Fruit fly (Drosophila melanogaster) whole organism, embryonic: ENCODE measurements around the gene OtopLc.

Experiments used
- CG10654 ChIP-seq: fragments of 200-800 bp; sonication (Bioruptor generic); optimal IDR thresholded peaks from 2 replicates; lab custom pipeline; 2016; ENCODE audit warnings: missing biosample characterization, missing genetic modification characterization
- CG11504 ChIP-seq: fragments of 200-800 bp; sonication (Bioruptor generic); optimal IDR thresholded peaks from 3 replicates; lab custom pipeline; 2019; ENCODE audit warnings: missing biosample characterization, mild to moderate bottlenecking, missing genetic modification characterization, moderate library complexity
- CG12155 ChIP-seq: fragments of 200-800 bp; sonication (Bioruptor generic); optimal IDR thresholded peaks from 3 replicates; lab custom pipeline; 2016; ENCODE audit warnings: missing biosample characterization, missing genetic modification characterization
- CG13123 ChIP-seq: fragments of 200-800 bp; sonication (Bioruptor generic); optimal IDR thresholded peaks from 2 replicates; lab custom pipeline; 2016; ENCODE audit warnings: missing biosample characterization, missing genetic modification characterization
- CG13424 ChIP-seq: fragments of 200-800 bp; sonication (Bioruptor generic); optimal IDR thresholded peaks from 2 replicates; lab custom pipeline; 2019; ENCODE audit warnings: missing biosample characterization, mild to moderate bottlenecking, missing genetic modification characterization, moderate library complexity
- CG15479 ChIP-seq: fragments of 200-800 bp; sonication (Bioruptor generic); optimal IDR thresholded peaks from 3 replicates; lab custom pipeline; 2019; ENCODE audit warnings: missing biosample characterization, mild to moderate bottlenecking, missing genetic modification characterization, moderate library complexity
- CG17359 ChIP-seq: fragments of 200-800 bp; sonication (Bioruptor generic); optimal IDR thresholded peaks from 3 replicates; lab custom pipeline; 2018; ENCODE audit warnings: missing biosample characterization, mild to moderate bottlenecking, missing genetic modification characterization, moderate library complexity
- CG18262 ChIP-seq: fragments of 200-800 bp; optimal IDR thresholded peaks from 3 replicates; lab custom pipeline; 2019; ENCODE audit warnings: missing biosample characterization, mild to moderate bottlenecking, missing genetic modification characterization, moderate library complexity
- CG18599 ChIP-seq: fragments of 200-800 bp; sonication (Bioruptor generic); optimal IDR thresholded peaks from 3 replicates; lab custom pipeline; 2017; ENCODE audit warnings: missing biosample characterization, missing genetic modification characterization, mild to moderate bottlenecking, moderate library complexity, missing genetic modification reagents
- CG18764 ChIP-seq: fragments of 200-800 bp; sonication (Bioruptor generic); optimal IDR thresholded peaks from 3 replicates; lab custom pipeline; 2016; ENCODE audit warnings: missing biosample characterization, missing genetic modification characterization
- CG3163 ChIP-seq: fragments of 200-800 bp; sonication (Bioruptor generic); optimal IDR thresholded peaks from 3 replicates; lab custom pipeline; 2016; ENCODE audit warnings: missing biosample characterization, missing genetic modification characterization
- CG3281 ChIP-seq: fragments of 200-800 bp; sonication (Bioruptor generic); optimal IDR thresholded peaks from 3 replicates; lab custom pipeline; 2017; ENCODE audit warnings: missing biosample characterization, mild to moderate bottlenecking, missing genetic modification characterization
- CG3407 ChIP-seq: fragments of 200-800 bp; sonication (Bioruptor generic); optimal IDR thresholded peaks from 2 replicates; lab custom pipeline; 2018; ENCODE audit warnings: missing biosample characterization, mild to moderate bottlenecking, missing genetic modification characterization
- CG3838 ChIP-seq: fragments of 200-800 bp; sonication (Bioruptor generic); optimal IDR thresholded peaks from 3 replicates; lab custom pipeline; 2016; ENCODE audit warnings: missing biosample characterization, missing genetic modification characterization
- CG4424 ChIP-seq: fragments of 200-800 bp; sonication (Bioruptor generic); optimal IDR thresholded peaks from 3 replicates; lab custom pipeline; 2016; ENCODE audit warnings: missing biosample characterization, missing genetic modification characterization
- CG4617 ChIP-seq: fragments of 200-800 bp; sonication (Bioruptor generic); optimal IDR thresholded peaks from 3 replicates; lab custom pipeline; 2016; ENCODE audit warnings: missing biosample characterization, missing genetic modification characterization, borderline replicate concordance
- CG9817 ChIP-seq: fragments of 200-800 bp; sonication (Bioruptor generic); optimal IDR thresholded peaks from 2 replicates; lab custom pipeline; 2018; ENCODE audit warnings: missing biosample characterization, mild to moderate bottlenecking, missing genetic modification characterization, moderate library complexity
- CG9932 ChIP-seq: fragments of 200-800 bp; sonication (Bioruptor generic); IDR thresholded peaks from 2 replicates; pipeline ENCODE4 v1.3.6; 2022; ENCODE audit warnings: missing biosample characterization, missing genetic modification characterization
- CHES-1-like ChIP-seq: fragments of 200-800 bp; sonication (Bioruptor generic); optimal IDR thresholded peaks from 2 replicates; lab custom pipeline; 2016; ENCODE audit warnings: missing biosample characterization, missing genetic modification characterization
- Dad ChIP-seq: fragments of 200-800 bp; sonication (Bioruptor generic); optimal IDR thresholded peaks from 3 replicates; lab custom pipeline; 2016; ENCODE audit warnings: missing biosample characterization, missing genetic modification characterization
- Deaf1 ChIP-seq: fragments of 200-800 bp; optimal IDR thresholded peaks from 3 replicates; lab custom pipeline; 2019; ENCODE audit warnings: missing biosample characterization, mild to moderate bottlenecking, missing genetic modification characterization, moderate library complexity
- Dek ChIP-seq: fragments of 200-800 bp; sonication (Bioruptor generic); optimal IDR thresholded peaks from 3 replicates; lab custom pipeline; 2019; ENCODE audit warnings: missing biosample characterization, mild to moderate bottlenecking, missing genetic modification characterization, moderate library complexity
- ERR ChIP-seq: fragments of 200-800 bp; sonication (Bioruptor generic); optimal IDR thresholded peaks from 2 replicates; lab custom pipeline; 2016; ENCODE audit warnings: missing biosample characterization, missing genetic modification characterization
- Fer3 ChIP-seq: fragments of 200-800 bp; sonication (Bioruptor generic); optimal IDR thresholded peaks from 2 replicates; lab custom pipeline; 2018; ENCODE audit warnings: missing biosample characterization, mild to moderate bottlenecking, missing genetic modification characterization, moderate library complexity
- Gsc ChIP-seq: fragments of 200-800 bp; sonication (Bioruptor generic); IDR thresholded peaks from 2 replicates; pipeline ENCODE4 v1.3.6; 2022; ENCODE audit warnings: missing biosample characterization, missing genetic modification characterization
- Hr51 ChIP-seq, 2 experiments: fragments of 200-800 bp; sonication (Bioruptor generic); optimal IDR thresholded peaks; 2 replicates in 1 of 2; 3 replicates in 1 of 2; lab custom pipeline; 2016 to 2018; ENCODE audit warnings: missing biosample characterization in 2 of 2, missing genetic modification characterization in 2 of 2, mild to moderate bottlenecking in 1 of 2, moderate library complexity in 1 of 2
- Six4 ChIP-seq: fragments of 200-800 bp; sonication (Bioruptor generic); optimal IDR thresholded peaks from 2 replicates; lab custom pipeline; 2016; ENCODE audit warnings: missing biosample characterization, missing genetic modification characterization
- Sox102F ChIP-seq: fragments of 200-800 bp; sonication (Bioruptor generic); optimal IDR thresholded peaks from 2 replicates; lab custom pipeline; 2018; ENCODE audit warnings: missing biosample characterization, mild to moderate bottlenecking, missing genetic modification characterization, moderate library complexity
- Tbp ChIP-seq: fragments of >200 bp; optimal IDR thresholded peaks from 2 replicates; lab custom pipeline; 2018; ENCODE audit warnings: missing biosample characterization, missing genetic modification characterization
- ac ChIP-seq: fragments of 200-800 bp; sonication (Bioruptor generic); optimal IDR thresholded peaks from 3 replicates; lab custom pipeline; 2017; ENCODE audit warnings: missing biosample characterization, mild to moderate bottlenecking, missing genetic modification characterization
- ap ChIP-seq: fragments of 200-800 bp; sonication (Bioruptor generic); IDR thresholded peaks from 2 replicates; pipeline ENCODE4 v1.3.6; 2022; ENCODE audit warnings: missing biosample characterization, missing genetic modification characterization
- btn ChIP-seq: fragments of 200-800 bp; sonication (Bioruptor generic); optimal IDR thresholded peaks from 2 replicates; lab custom pipeline; 2016; ENCODE audit warnings: missing biosample characterization, missing genetic modification characterization
- cad ChIP-seq: fragments of >200 bp; optimal IDR thresholded peaks from 2 replicates; lab custom pipeline; 2017; ENCODE audit warnings: missing biosample characterization, missing genetic modification characterization
- ci ChIP-seq: fragments of 200-800 bp; sonication (Bioruptor generic); IDR thresholded peaks from 3 replicates; pipeline ENCODE4 v1.3.6; 2022; ENCODE audit warnings: missing biosample characterization, missing genetic modification characterization
- cwo ChIP-seq: fragments of 200-800 bp; sonication (Bioruptor generic); optimal IDR thresholded peaks from 3 replicates; lab custom pipeline; 2017; ENCODE audit warnings: missing biosample characterization, missing genetic modification characterization, mild to moderate bottlenecking, moderate library complexity, missing genetic modification reagents
- dan ChIP-seq: fragments of 200-800 bp; sonication (Bioruptor generic); IDR thresholded peaks from 2 replicates; pipeline ENCODE4 v1.3.6; 2022; ENCODE audit warnings: missing biosample characterization, missing genetic modification characterization
- fd102C ChIP-seq: fragments of 200-800 bp; sonication (Bioruptor generic); optimal IDR thresholded peaks from 2 replicates; lab custom pipeline; 2018; ENCODE audit warnings: missing biosample characterization, mild to moderate bottlenecking, missing genetic modification characterization, moderate library complexity
- gsb-n ChIP-seq: fragments of 200-800 bp; sonication (Bioruptor generic); optimal IDR thresholded peaks from 3 replicates; lab custom pipeline; 2018; ENCODE audit warnings: missing biosample characterization, mild to moderate bottlenecking, missing genetic modification characterization
- hth ChIP-seq: fragments of >200 bp; optimal IDR thresholded peaks from 2 replicates; lab custom pipeline; 2017; ENCODE audit warnings: inconsistent platforms
- jumu ChIP-seq: fragments of 200-800 bp; sonication (Bioruptor generic); optimal IDR thresholded peaks from 3 replicates; lab custom pipeline; 2016; ENCODE audit warnings: missing biosample characterization, missing genetic modification characterization
- nau ChIP-seq: fragments of 200-800 bp; sonication (Bioruptor generic); optimal IDR thresholded peaks from 3 replicates; lab custom pipeline; 2017; ENCODE audit warnings: missing biosample characterization, mild to moderate bottlenecking, missing genetic modification characterization, missing genetic modification reagents
- org-1 ChIP-seq: fragments of 200-800 bp; sonication (Bioruptor generic); optimal IDR thresholded peaks from 2 replicates; lab custom pipeline; 2017; ENCODE audit warnings: missing biosample characterization, missing genetic modification characterization
- otp ChIP-seq: fragments of 200-800 bp; sonication (Bioruptor generic); IDR thresholded peaks from 3 replicates; pipeline ENCODE4, ENCODE4 v1.3.6; 2022; ENCODE audit warnings: missing biosample characterization, missing genetic modification characterization
- pita ChIP-seq: fragments of 200-800 bp; sonication (Bioruptor generic); optimal IDR thresholded peaks from 2 replicates; lab custom pipeline; 2017; ENCODE audit warnings: missing biosample characterization, mild to moderate bottlenecking, missing genetic modification characterization
- sqz ChIP-seq: fragments of 200-800 bp; sonication (Bioruptor generic); optimal IDR thresholded peaks from 3 replicates; lab custom pipeline; 2018; ENCODE audit warnings: missing biosample characterization, mild to moderate bottlenecking, missing genetic modification characterization
- stwl ChIP-seq: fragments of 200-800 bp; sonication (Bioruptor generic); optimal IDR thresholded peaks from 3 replicates; lab custom pipeline; 2018; ENCODE audit warnings: missing biosample characterization, mild to moderate bottlenecking, missing genetic modification characterization, moderate library complexity
- tap ChIP-seq: fragments of 200-800 bp; optimal IDR thresholded peaks from 3 replicates; lab custom pipeline; 2019; ENCODE audit warnings: missing biosample characterization, mild to moderate bottlenecking, missing genetic modification characterization, moderate library complexity
- trem ChIP-seq: fragments of 200-800 bp; optimal IDR thresholded peaks from 3 replicates; lab custom pipeline; 2019; ENCODE audit warnings: missing biosample characterization, mild to moderate bottlenecking, missing genetic modification characterization, moderate library complexity
- trh ChIP-seq: fragments of 200-800 bp; sonication (Bioruptor generic); optimal IDR thresholded peaks from 2 replicates; lab custom pipeline; 2016; ENCODE audit warnings: missing biosample characterization, missing genetic modification characterization
- unc-4 ChIP-seq: fragments of 200-800 bp; sonication (Bioruptor generic); IDR thresholded peaks from 2 replicates; pipeline ENCODE4 v1.3.6; 2022; ENCODE audit warnings: missing biosample characterization, missing genetic modification characterization; ENCODE audit not compliant: partially characterized antibody
- zen2 ChIP-seq: fragments of 200-800 bp; sonication (Bioruptor generic); IDR thresholded peaks from 3 replicates; pipeline ENCODE4 v1.3.6; 2022; ENCODE audit warnings: missing biosample characterization, missing genetic modification characterization; ENCODE audit not compliant: partially characterized antibody

The OtopLc gene

dm6 chrX:5638588-5638987 lies 24.1 kb downstream of the OtopLc start (continued):
- TF ChIP-seq ERR (GFP tag; lab: Kevin White, UChicago) (peak; percentile 47), CG3407 (GFP tag; lab: Kevin White, UChicago) (no peak), cad (no peak), zen2 (GFP tag; lab: Robert Waterston, UW) (no peak), Tbp (no peak), CG4617 (GFP tag; lab: Kevin White, UChicago) (no peak), Six4 (GFP tag; lab: Kevin White, UChicago) (peak; percentile 19), CG11504 (tag; lab: Kevin White, UChicago) (peak; percentile 43), trem (tag; lab: Kevin White, UChicago) (no peak), btn (GFP tag; lab: Kevin White, UChicago) (peak; percentile 4), Gsc (peak; percentile 22; the same call in 1 of the 2 replicates), dan (GFP tag; lab: Robert Waterston, UW) (no peak), CG12155 (GFP tag; lab: Kevin White, UChicago) (peak; percentile 31), CG3163 (no peak), CG4424 (GFP tag; lab: Kevin White, UChicago) (peak; percentile 27), Dek (tag; lab: Kevin White, UChicago) (peak; percentile 51), otp (GFP tag; lab: Robert Waterston, UW) (peak; percentile 79; the same call in 2 of the 3 replicates), CG3281 (GFP tag; lab: Kevin White, UChicago) (peak; percentile 57), CG17359 (tag; lab: Kevin White, UChicago) (peak; percentile 69), Deaf1 (tag; lab: Kevin White, UChicago) (peak; percentile 87), cwo (GFP tag; lab: Kevin White, UChicago) (peak; percentile 34), CG18764 (GFP tag; lab: Kevin White, UChicago) (no peak), ac (GFP tag; lab: Kevin White, UChicago) (no peak), stwl (tag; lab: Kevin White, UChicago) (no peak), Sox102F (GFP tag; lab: Kevin White, UChicago) (peak; percentile 59), CG18599 (GFP tag; lab: Kevin White, UChicago) (peak; percentile 88), Hr51 (GFP tag; optimal IDR thresholded peaks at IDR 0.05; lab: Kevin White, UChicago) (peak in 1 of 2 experiments; percentile 58), Fer3 (tag; lab: Kevin White, UChicago) (peak; percentile 46), Dad (GFP tag; lab: Kevin White, UChicago) (no peak), CG9817 (peak; percentile 43), CG15479 (GFP tag; lab: Kevin White, UChicago) (no peak), CG13424 (tag; lab: Kevin White, UChicago) (peak; percentile 56), CG18262 (tag; lab: Kevin White, UChicago) (peak; percentile 28), org-1 (peak; percentile 50), CG13123 (GFP tag; lab: Kevin White, UChicago) (no peak), CG9932 (peak; percentile 63), fd102C (no peak), jumu (GFP tag; lab: Kevin White, UChicago) (peak; percentile 43), sqz (GFP tag; lab: Kevin White, UChicago) (no peak), CHES-1-like (GFP tag; lab: Kevin White, UChicago) (peak; percentile 25), hth (no peak), tap (tag; lab: Kevin White, UChicago) (peak; percentile 54), ci (GFP tag; lab: Robert Waterston, UW) (peak; percentile 84; the same call in 2 of the 3 replicates), unc-4 (GFP tag; lab: Robert Waterston, UW) (no peak), trh (GFP tag; lab: Kevin White, UChicago) (no peak), pita (GFP tag; lab: Kevin White, UChicago) (no peak), ap (GFP tag; lab: Robert Waterston, UW) (peak; percentile 48; the same call in 1 of the 2 replicates), nau (GFP tag; lab: Kevin White, UChicago) (no peak), gsb-n (tag; lab: Kevin White, UChicago) (no peak), CG3838 (GFP tag; lab: Kevin White, UChicago) (no peak), CG10654 (GFP tag; lab: Kevin White, UChicago) (no peak)
